Worm (Caenorhabditis elegans) whole organism, late embryonic: Measurements from ENCODE around the gene F53F1.6.
A peak's percentile ranks its signal among the peaks of the same experiment; 100 is the strongest.

ENCODE experiments used
- C08G9.2 ChIP-seq: sonication (generic microtip); optimal IDR thresholded peaks from 2 replicates; lab custom pipeline; 2016; ENCODE audit warnings: mild to moderate bottlenecking, missing genetic modification characterization, moderate library complexity, missing compliant biosample characterization
- C38D4.7 ChIP-seq: fragments of 200-800 bp; sonication (Bioruptor generic); optimal IDR thresholded peaks from 2 replicates; lab custom pipeline; 2018; ENCODE audit warnings: mild to moderate bottlenecking, missing genetic modification characterization, moderate library complexity, missing compliant biosample characterization
- F13H6.1 ChIP-seq: sonication (generic microtip); optimal IDR thresholded peaks from 2 replicates; lab custom pipeline; 2016; ENCODE audit warnings: missing genetic modification characterization, missing compliant biosample characterization
- T23F11.4 ChIP-seq: fragments of 200-800 bp; sonication (Bioruptor generic); optimal IDR thresholded peaks from 2 replicates; lab custom pipeline; 2018; ENCODE audit warnings: mild to moderate bottlenecking, missing genetic modification characterization, missing compliant biosample characterization
- ceh-2 ChIP-seq: sonication (generic microtip); optimal IDR thresholded peaks from 2 replicates; lab custom pipeline; 2016; ENCODE audit warnings: missing genotype, missing genetic modification characterization, missing compliant biosample characterization
- ceh-22 ChIP-seq: sonication (generic microtip); optimal IDR thresholded peaks from 2 replicates; lab custom pipeline; 2017; ENCODE audit warnings: missing biosample characterization, missing genetic modification characterization
- ceh-31 ChIP-seq: sonication (generic microtip); optimal IDR thresholded peaks from 2 replicates; lab custom pipeline; 2016; ENCODE audit warnings: missing genetic modification characterization, missing compliant biosample characterization
- ceh-34 ChIP-seq: sonication (generic microtip); optimal IDR thresholded peaks from 2 replicates; lab custom pipeline; 2016; ENCODE audit warnings: mild to moderate bottlenecking, missing genetic modification characterization, missing compliant biosample characterization
- ceh-45 ChIP-seq: fragments of 200-800 bp; sonication (Bioruptor generic); IDR thresholded peaks from 2 replicates; pipeline ENCODE4 v1.3.6; 2022; ENCODE audit warnings: missing genetic modification reagents, missing genetic modification characterization, missing compliant biosample characterization
- ceh-6 ChIP-seq: fragments of 200-800 bp; sonication (Bioruptor generic); optimal IDR thresholded peaks from 2 replicates; lab custom pipeline; 2018; ENCODE audit warnings: mild to moderate bottlenecking, missing genetic modification characterization, missing compliant biosample characterization
- ceh-9 ChIP-seq: sonication (generic microtip); optimal IDR thresholded peaks from 2 replicates; lab custom pipeline; 2016; ENCODE audit warnings: mild to moderate bottlenecking, missing genetic modification characterization, inconsistent platforms, missing compliant biosample characterization
- dmd-4 ChIP-seq: sonication (generic microtip); optimal IDR thresholded peaks from 2 replicates; lab custom pipeline; 2016; ENCODE audit warnings: borderline replicate concordance, missing genetic modification characterization, missing compliant biosample characterization
- dve-1 ChIP-seq: sonication (generic microtip); optimal IDR thresholded peaks from 2 replicates; lab custom pipeline; 2017; ENCODE audit warnings: antibody characterized with exemption, mild to moderate bottlenecking, missing genetic modification characterization, missing compliant biosample characterization
- elt-2 ChIP-seq: sonication (generic microtip); optimal IDR thresholded peaks from 2 replicates; lab custom pipeline; 2016; ENCODE audit warnings: missing genetic modification reagents, missing genetic modification characterization, missing compliant biosample characterization
- elt-4 ChIP-seq: sonication (generic microtip); optimal IDR thresholded peaks from 2 replicates; lab custom pipeline; 2016; ENCODE audit warnings: missing genetic modification characterization, missing compliant biosample characterization
- ets-4 ChIP-seq: sonication (generic microtip); optimal IDR thresholded peaks from 2 replicates; lab custom pipeline; 2016; ENCODE audit warnings: missing genetic modification characterization, missing compliant biosample characterization
- eyg-1 ChIP-seq: sonication (generic microtip); optimal IDR thresholded peaks from 2 replicates; lab custom pipeline; 2016; ENCODE audit warnings: missing genotype, missing genetic modification characterization, missing compliant biosample characterization
- fax-1 ChIP-seq: sonication (generic microtip); optimal IDR thresholded peaks from 2 replicates; lab custom pipeline; 2016; ENCODE audit warnings: missing genotype, missing genetic modification characterization, missing compliant biosample characterization
- fkh-10 ChIP-seq: fragments of 150-350 bp; optimal IDR thresholded peaks from 2 replicates; lab custom pipeline; 2014; ENCODE audit warnings: missing biosample characterization, missing genetic modification reagents, missing genetic modification characterization
- gmeb-2 ChIP-seq: sonication (generic microtip); optimal IDR thresholded peaks from 2 replicates; lab custom pipeline; 2016; ENCODE audit warnings: missing genetic modification characterization, inconsistent platforms, missing compliant biosample characterization
- lim-6 ChIP-seq: sonication (generic microtip); optimal IDR thresholded peaks from 2 replicates; lab custom pipeline; 2016; ENCODE audit warnings: missing genetic modification characterization, missing compliant biosample characterization
- lin-11 ChIP-seq: fragments of 200-800 bp; sonication (Bioruptor generic); optimal IDR thresholded peaks from 2 replicates; lab custom pipeline; 2018; ENCODE audit warnings: mild to moderate bottlenecking, missing genetic modification characterization, missing compliant biosample characterization
- mec-3 ChIP-seq: sonication (generic microtip); optimal IDR thresholded peaks from 2 replicates; lab custom pipeline; 2016; ENCODE audit warnings: borderline replicate concordance, missing genetic modification characterization, missing compliant biosample characterization
- nfya-1 ChIP-seq: sonication (generic microtip); optimal IDR thresholded peaks from 2 replicates; lab custom pipeline; 2017; ENCODE audit warnings: missing genetic modification characterization, mild to moderate bottlenecking, missing compliant biosample characterization, antibody characterized with exemption, moderate library complexity
- pat-9 ChIP-seq: fragments of 200-800 bp; sonication (Bioruptor generic); optimal IDR thresholded peaks from 2 replicates; lab custom pipeline; 2018; ENCODE audit warnings: mild to moderate bottlenecking, missing genetic modification characterization, moderate library complexity, missing compliant biosample characterization
- pha-4 ChIP-seq: fragments of 150-350 bp; optimal IDR thresholded peaks from 2 replicates; lab custom pipeline; 2018; ENCODE audit warnings: missing biosample characterization, missing genetic modification reagents, missing genetic modification characterization
- pqm-1 ChIP-seq: sonication (generic microtip); optimal IDR thresholded peaks from 2 replicates; lab custom pipeline; 2016; ENCODE audit warnings: missing genetic modification characterization, missing compliant biosample characterization
- pros-1 ChIP-seq: fragments of 150-350 bp; optimal IDR thresholded peaks from 2 replicates; lab custom pipeline; 2014; ENCODE audit warnings: missing biosample characterization, missing genetic modification reagents, missing genetic modification characterization
- ref-2 ChIP-seq: sonication (generic microtip); optimal IDR thresholded peaks from 2 replicates; lab custom pipeline; 2016; ENCODE audit warnings: missing genetic modification characterization, missing compliant biosample characterization
- sox-2 ChIP-seq: fragments of 200-800 bp; sonication (Bioruptor generic); IDR thresholded peaks from 2 replicates; pipeline ENCODE4 v1.3.6; 2022; ENCODE audit warnings: missing genetic modification reagents, missing genetic modification characterization, missing compliant biosample characterization
- syd-9 ChIP-seq: sonication (generic microtip); optimal IDR thresholded peaks from 2 replicates; lab custom pipeline; 2016; ENCODE audit warnings: mild to moderate bottlenecking, missing genetic modification characterization, moderate library complexity, missing compliant biosample characterization
- unc-3 ChIP-seq, 2 experiments: fragments of 200-800 bp in 1 of 2; sonication (Bioruptor generic) in 1 of 2; sonication (generic microtip) in 1 of 2; conservative IDR thresholded peaks in 1 of 2; optimal IDR thresholded peaks in 1 of 2; 2 replicates each; pipeline versions ENCODE4 v1.3.6 to Lab custom; 2016 to 2022; ENCODE audit warnings: missing compliant biosample characterization in 2 of 2, missing genetic modification characterization in 2 of 2, missing genetic modification reagents in 1 of 2
- unc-55 ChIP-seq: sonication (generic microtip); optimal IDR thresholded peaks from 2 replicates; lab custom pipeline; 2017; ENCODE audit warnings: missing biosample characterization, missing genetic modification reagents, missing genetic modification characterization

The F53F1.6 gene

ce11 chrV:13377130-13377529, 40.3 kb downstream of the F53F1.6 start:
- no peak for TF ChIP-seq unc-55
- TF ChIP-seq elt-2 (tag; lab: Kevin White, UChicago) = peak; percentile 81

- TF ChIP-seq ref-2 (tag; lab: Kevin White, UChicago) = no peak
These were observed 41.6 kb downstream of the F53F1.6 start for ce11 chrV:13375861-13376260.

- TF ChIP-seq pros-1 (tag; lab: Kevin White, UChicago) (no peak), ceh-9 (no peak), ceh-2 (tag; lab: Kevin White, UChicago) (no peak), elt-4 (tag; lab: Kevin White, UChicago) (no peak), unc-55 (peak; percentile 8), unc-3 (GFP tag; conservative IDR thresholded peaks at IDR 0.05; lab: Robert Waterston, UW) (no peak), unc-3 (tag; optimal IDR thresholded peaks at IDR 0.05; lab: Kevin White, UChicago) (no peak), dmd-4 (tag; lab: Kevin White, UChicago) (no peak), ceh-31 (tag; lab: Kevin White, UChicago) (peak; percentile 28), ceh-6 (GFP tag; lab: Kevin White, UChicago) (no peak)
These were observed 42.9 kb downstream of the F53F1.6 start for ce11 chrV:13374532-13374931.

- TF ChIP-seq fkh-10 = no peak
- no peak for TF ChIP-seq fax-1 (tag; lab: Kevin White, UChicago)
- no peak for TF ChIP-seq nfya-1
- TF ChIP-seq ceh-34 (tag; lab: Kevin White, UChicago) = no peak
- TF ChIP-seq elt-2 (tag; lab: Kevin White, UChicago) = peak; percentile 48
- TF ChIP-seq sox-2 (GFP tag; lab: Robert Waterston, UW) = no peak
- no peak for TF ChIP-seq ceh-22 (tag; lab: Kevin White, UChicago)
- peak; percentile 26 for TF ChIP-seq pqm-1 (tag; lab: Kevin White, UChicago)
These were observed 43.8 kb downstream of the F53F1.6 start for ce11 chrV:13373643-13374042.

ce11 chrV:13372821-13373220, 44.6 kb downstream of the F53F1.6 start:
- TF ChIP-seq elt-2 (tag; lab: Kevin White, UChicago) (peak; percentile 61), syd-9 (tag; lab: Kevin White, UChicago) (no peak), C08G9.2 (tag; lab: Kevin White, UChicago) (no peak)

- TF ChIP-seq pros-1 (tag; lab: Kevin White, UChicago) = peak; percentile 1
- TF ChIP-seq ets-4 (tag; lab: Kevin White, UChicago) = no peak
- peak; percentile 34 for TF ChIP-seq ceh-31 (tag; lab: Kevin White, UChicago)
- peak; percentile 49 for TF ChIP-seq F13H6.1 (tag; lab: Kevin White, UChicago)
- TF ChIP-seq ceh-45 (GFP tag; lab: Robert Waterston, UW) = no peak
- TF ChIP-seq, all 69 proteins: peak for 3
These were observed 46.1 kb downstream of the F53F1.6 start for ce11 chrV:13371336-13371735.

- TF ChIP-seq lim-6 (tag; lab: Kevin White, UChicago) = no peak
- no peak for TF ChIP-seq pqm-1 (tag; lab: Kevin White, UChicago)
- TF ChIP-seq ref-2 (tag; lab: Kevin White, UChicago) = no peak
- no peak for TF ChIP-seq dve-1 (tag; lab: Kevin White, UChicago)
- no peak for TF ChIP-seq ceh-34 (tag; lab: Kevin White, UChicago)
- no peak for TF ChIP-seq fkh-10
- TF ChIP-seq C38D4.7 (GFP tag; lab: Kevin White, UChicago) = no peak
- TF ChIP-seq ceh-9 = no peak
- TF ChIP-seq pha-4 (tag; lab: Kevin White, UChicago) = no peak
- TF ChIP-seq mec-3 (tag; lab: Kevin White, UChicago) = no peak
- TF ChIP-seq dmd-4 (tag; lab: Kevin White, UChicago) = no peak
- TF ChIP-seq ceh-22 (tag; lab: Kevin White, UChicago) = no peak
- TF ChIP-seq T23F11.4 (GFP tag; lab: Kevin White, UChicago) = no peak
- TF ChIP-seq eyg-1 (tag; lab: Kevin White, UChicago) = no peak
- TF ChIP-seq gmeb-2 (tag; lab: Kevin White, UChicago) = no peak
- no peak for TF ChIP-seq fax-1 (tag; lab: Kevin White, UChicago)
- TF ChIP-seq lin-11 (tag; lab: Kevin White, UChicago) = no peak
- TF ChIP-seq pat-9 = no peak
- no peak for TF ChIP-seq ets-4 (tag; lab: Kevin White, UChicago)
These were observed 47.1 kb downstream of the F53F1.6 start for ce11 chrV:13370265-13370664.
